Worm (Caenorhabditis elegans) whole organism, L2 larva: ENCODE measurements around the gene Y70C5A.4.
A peak's percentile ranks its signal among the peaks of the same experiment; 100 is the strongest.

Source experiments
- F13H6.1 ChIP-seq: sonication (generic microtip); optimal IDR thresholded peaks from 2 replicates; lab custom pipeline; 2016; ENCODE audit warnings: missing genetic modification characterization, missing compliant biosample characterization
- R02D3.7 ChIP-seq: fragments of 150-350 bp; optimal IDR thresholded peaks from 2 replicates; lab custom pipeline; 2014; ENCODE audit warnings: missing biosample characterization, missing genetic modification characterization
- Y55F3AM.14 ChIP-seq: fragments of 200-800 bp; sonication (Bioruptor generic); optimal IDR thresholded peaks from 2 replicates; lab custom pipeline; 2018; ENCODE audit warnings: mild to moderate bottlenecking, missing genetic modification characterization, missing compliant biosample characterization
- ZK546.5 ChIP-seq: sonication (generic microtip); optimal IDR thresholded peaks from 2 replicates; lab custom pipeline; 2017; ENCODE audit warnings: missing biosample characterization, missing genetic modification characterization
- blmp-1 ChIP-seq: sonication (generic microtip); optimal IDR thresholded peaks from 2 replicates; lab custom pipeline; 2017; ENCODE audit warnings: missing genetic modification characterization, mild to moderate bottlenecking, missing compliant biosample characterization, antibody characterized with exemption, moderate library complexity; ENCODE audit not compliant: insufficient read depth
- ceh-16 ChIP-seq: fragments of 150-350 bp; optimal IDR thresholded peaks from 2 replicates; lab custom pipeline; 2014; ENCODE audit warnings: missing biosample characterization, missing genetic modification characterization
- crh-2 ChIP-seq: sonication (generic microtip); optimal IDR thresholded peaks from 2 replicates; lab custom pipeline; 2017; ENCODE audit warnings: missing biosample characterization, missing genetic modification characterization
- dmd-4 ChIP-seq: sonication (generic microtip); optimal IDR thresholded peaks from 2 replicates; lab custom pipeline; 2017; ENCODE audit warnings: missing biosample characterization, missing genetic modification characterization
- egl-27 ChIP-seq: sonication (generic microtip); optimal IDR thresholded peaks from 3 replicates; lab custom pipeline; 2017; ENCODE audit warnings: missing biosample characterization, missing genetic modification reagents, missing genetic modification characterization
- elt-1 ChIP-seq: fragments of 150-350 bp; optimal IDR thresholded peaks from 2 replicates; lab custom pipeline; 2014; ENCODE audit warnings: missing biosample characterization, missing genetic modification characterization
- elt-3 ChIP-seq: sonication (generic microtip); optimal IDR thresholded peaks from 2 replicates; lab custom pipeline; 2017; ENCODE audit warnings: missing biosample characterization, missing genetic modification characterization
- fos-1 ChIP-seq: fragments of 150-350 bp; optimal IDR thresholded peaks from 2 replicates; lab custom pipeline; 2014; ENCODE audit warnings: missing biosample characterization, missing genetic modification characterization
- gmeb-1 ChIP-seq: fragments of 150-350 bp; optimal IDR thresholded peaks from 2 replicates; lab custom pipeline; 2014; ENCODE audit warnings: missing biosample characterization, missing genetic modification characterization
- lin-11 ChIP-seq: fragments of 150-350 bp; sonication (generic microtip); optimal IDR thresholded peaks from 2 replicates; lab custom pipeline; 2014; ENCODE audit warnings: missing biosample characterization, missing genetic modification characterization, inconsistent platforms, mixed read lengths
- lin-13 ChIP-seq: fragments of 150-350 bp; optimal IDR thresholded peaks from 2 replicates; lab custom pipeline; 2014; ENCODE audit warnings: missing biosample characterization, missing genetic modification reagents, missing genetic modification characterization
- lin-39 ChIP-seq: fragments of 150-350 bp; optimal IDR thresholded peaks from 2 replicates; lab custom pipeline; 2014; ENCODE audit warnings: missing biosample characterization, missing genetic modification reagents, missing genetic modification characterization
- mdl-1 ChIP-seq, 2 experiments: fragments of 150-350 bp in 1 of 2; sonication (generic microtip) in 1 of 2; optimal IDR thresholded peaks; 2 replicates each; lab custom pipeline; 2017; ENCODE audit warnings: missing biosample characterization in 2 of 2, missing genetic modification characterization in 2 of 2
- nhr-10 ChIP-seq: sonication (generic microtip); optimal IDR thresholded peaks from 2 replicates; lab custom pipeline; 2017; ENCODE audit warnings: missing biosample characterization, missing genetic modification characterization
- nhr-11 ChIP-seq: fragments of 150-350 bp; optimal IDR thresholded peaks from 2 replicates; lab custom pipeline; 2014; ENCODE audit warnings: missing biosample characterization, missing genetic modification characterization
- nhr-129 ChIP-seq: fragments of 150-350 bp; optimal IDR thresholded peaks from 2 replicates; lab custom pipeline; 2014; ENCODE audit warnings: missing biosample characterization, missing genetic modification characterization
- nhr-23 ChIP-seq: fragments of 150-350 bp; optimal IDR thresholded peaks from 2 replicates; lab custom pipeline; 2014; ENCODE audit warnings: missing biosample characterization, missing genetic modification reagents, missing genetic modification characterization
- nhr-25 ChIP-seq: fragments of 150-350 bp; sonication (generic microtip); optimal IDR thresholded peaks from 3 replicates; lab custom pipeline; 2014; ENCODE audit warnings: missing biosample characterization, missing genetic modification characterization
- nhr-6 ChIP-seq: fragments of 150-350 bp; optimal IDR thresholded peaks from 2 replicates; lab custom pipeline; 2014; ENCODE audit warnings: missing biosample characterization, missing genetic modification characterization
- sem-4 ChIP-seq: fragments of 150-350 bp; optimal IDR thresholded peaks from 2 replicates; lab custom pipeline; 2014; ENCODE audit warnings: missing biosample characterization, missing genetic modification reagents, missing genetic modification characterization
- skn-1 ChIP-seq: sonication (generic microtip); optimal IDR thresholded peaks from 2 replicates; lab custom pipeline; 2017; ENCODE audit warnings: missing biosample characterization, missing genetic modification characterization
- sma-9 ChIP-seq, 2 experiments: fragments of 150-350 bp in 1 of 2; sonication (generic microtip) in 1 of 2; optimal IDR thresholded peaks; 2 replicates each; lab custom pipeline; 2014 to 2016; ENCODE audit warnings: missing genetic modification characterization in 2 of 2, mild to moderate bottlenecking in 1 of 2, missing biosample characterization in 1 of 2, missing compliant biosample characterization in 1 of 2, missing genetic modification reagents in 1 of 2, moderate library complexity in 1 of 2
- snpc-4 ChIP-seq: fragments of 150-350 bp; optimal IDR thresholded peaks from 2 replicates; lab custom pipeline; 2014; ENCODE audit warnings: missing biosample characterization, missing genetic modification characterization
- unc-39 ChIP-seq: fragments of 150-350 bp; optimal IDR thresholded peaks from 2 replicates; lab custom pipeline; 2014; ENCODE audit warnings: missing biosample characterization, missing genetic modification characterization
- unc-62 ChIP-seq: fragments of 150-350 bp; optimal IDR thresholded peaks from 2 replicates; lab custom pipeline; 2014; ENCODE audit warnings: missing biosample characterization, missing genetic modification reagents, missing genetic modification characterization
- zag-1 ChIP-seq: fragments of 150-350 bp; optimal IDR thresholded peaks from 2 replicates; lab custom pipeline; 2014; ENCODE audit warnings: missing biosample characterization, missing genetic modification characterization
- ztf-1 ChIP-seq: fragments of 200-800 bp; sonication (Bioruptor generic); conservative IDR thresholded peaks from 2 replicates; pipeline ENCODE4 v1.3.6; 2022; ENCODE audit warnings: missing genetic modification characterization, missing compliant biosample characterization
- ztf-11 ChIP-seq: sonication (generic microtip); optimal IDR thresholded peaks from 2 replicates; lab custom pipeline; 2017; ENCODE audit warnings: missing biosample characterization, missing genetic modification characterization

The Y70C5A.4 gene

ce11 chrV:16610094-16610493 is 7.5 kb upstream of the Y70C5A.4 start (continued):
- TF ChIP-seq nhr-25 (tag; lab: Kevin White, UChicago) (no peak), snpc-4 (no peak)

ce11 chrV:16610791-16611385 is 6.7 kb upstream of the Y70C5A.4 start, which contains the start of gene srw-54:
srw-54 (plus strand) TSS chrV:16611335.
- TF ChIP-seq unc-39 (no peak), lin-13 (no peak), mdl-1 (tag; optimal IDR thresholded peaks at IDR 0.05; lab: Kevin White, UChicago) (no peak), elt-1 (tag; lab: Kevin White, UChicago) (no peak), gmeb-1 (no peak), ztf-11 (tag; lab: Kevin White, UChicago) (no peak), elt-3 (tag; lab: Kevin White, UChicago) (no peak), F13H6.1 (no peak), fos-1 (tag; lab: Kevin White, UChicago) (peak; percentile 49)

- TF ChIP-seq Y55F3AM.14 (GFP tag; lab: Kevin White, UChicago) = no peak
- no peak for TF ChIP-seq unc-39
- no peak for TF ChIP-seq R02D3.7
- TF ChIP-seq dmd-4 (tag; lab: Kevin White, UChicago) = no peak
- TF ChIP-seq fos-1 (tag; lab: Kevin White, UChicago) = peak; percentile 22
- TF ChIP-seq nhr-10 = no peak
These were observed 3.3 kb downstream of the Y70C5A.4 start, which contains the start of gene Y70C5A.3 for ce11 chrV:16620874-16621273. Y70C5A.3 (minus strand) TSS chrV:16620923.

- TF ChIP-seq crh-2 = no peak
- TF ChIP-seq nhr-11 (tag; lab: Kevin White, UChicago) = no peak
- TF ChIP-seq blmp-1 = no peak
These were observed 4.3 kb downstream of the Y70C5A.4 start for ce11 chrV:16621894-16622293.

- TF ChIP-seq snpc-4 = no peak
- TF ChIP-seq dmd-4 (tag; lab: Kevin White, UChicago) = no peak
- TF ChIP-seq Y55F3AM.14 (GFP tag; lab: Kevin White, UChicago) = no peak
- TF ChIP-seq egl-27 = no peak
- no peak for TF ChIP-seq ztf-1 (GFP tag; lab: Robert Waterston, UW)
- TF ChIP-seq lin-39 (tag; lab: Kevin White, UChicago) = no peak
- TF ChIP-seq crh-2 = no peak
- TF ChIP-seq mdl-1 (tag; optimal IDR thresholded peaks at IDR 0.05; lab: Kevin White, UChicago) = no peak
- TF ChIP-seq unc-62 (GFP tag; lab: Kevin White, UChicago) = no peak
- TF ChIP-seq ceh-16 (tag; lab: Kevin White, UChicago) = no peak
- TF ChIP-seq nhr-129 (tag; lab: Kevin White, UChicago) = no peak
- no peak for TF ChIP-seq lin-11
- TF ChIP-seq ZK546.5 (tag; lab: Kevin White, UChicago) = no peak
- TF ChIP-seq nhr-6 (tag; lab: Kevin White, UChicago) = no peak
- TF ChIP-seq sem-4 (tag; lab: Kevin White, UChicago) = no peak
- no peak for TF ChIP-seq zag-1 (tag; lab: Kevin White, UChicago)
- no peak for TF ChIP-seq sma-9 (GFP tag; optimal IDR thresholded peaks at IDR 0.05; lab: Kevin White, UChicago)
- TF ChIP-seq sma-9 (tag; optimal IDR thresholded peaks at IDR 0.05; lab: Kevin White, UChicago) = no peak
- TF ChIP-seq nhr-23 (tag; lab: Kevin White, UChicago) = no peak
These were observed 5.2 kb downstream of the Y70C5A.4 start, which contains the start of gene Y70C5A.2 for ce11 chrV:16622754-16623261. Y70C5A.2 (minus strand) TSS chrV:16623211.

- TF ChIP-seq zag-1 (tag; lab: Kevin White, UChicago) (no peak), fos-1 (tag; lab: Kevin White, UChicago) (peak; percentile 69), skn-1 (tag; lab: Kevin White, UChicago) (no peak)
These were observed 10.4 kb downstream of the Y70C5A.4 start, which contains the start of gene oac-53 for ce11 chrV:16627962-16628361. oac-53 (minus strand) TSS chrV:16627970.
